Worm (Caenorhabditis elegans) whole organism, young adult: ENCODE measurements around the gene srlf-2.

Experiments used
- B0019.2 ChIP-seq: fragments of 200-800 bp; sonication (Bioruptor generic); conservative IDR thresholded peaks from 2 replicates; pipeline ENCODE4 v1.3.6; 2022; ENCODE audit warnings: missing genetic modification reagents, missing genetic modification characterization, missing compliant biosample characterization
- B0336.3 ChIP-seq: fragments of 200-800 bp; sonication (Bioruptor generic); IDR thresholded peaks from 2 replicates; pipeline ENCODE4 v1.3.6; 2022; ENCODE audit warnings: missing genetic modification characterization, missing compliant biosample characterization
- F10E7.11 ChIP-seq: sonication (generic microtip); optimal IDR thresholded peaks from 2 replicates; lab custom pipeline; 2017; ENCODE audit warnings: mild to moderate bottlenecking, missing genetic modification characterization, moderate library complexity, missing compliant biosample characterization
- F22D6.2 ChIP-seq: sonication (generic microtip); optimal IDR thresholded peaks from 2 replicates; lab custom pipeline; 2016; ENCODE audit warnings: mild to moderate bottlenecking, missing genetic modification characterization, missing compliant biosample characterization
- F49E8.2 ChIP-seq: sonication (generic microtip); optimal IDR thresholded peaks from 3 replicates; lab custom pipeline; 2017; ENCODE audit warnings: missing genetic modification characterization, mild to moderate bottlenecking, missing compliant biosample characterization, antibody characterized with exemption, moderate library complexity; ENCODE audit not compliant: insufficient read depth
- F55B11.4 ChIP-seq: sonication (generic microtip); optimal IDR thresholded peaks from 2 replicates; lab custom pipeline; 2016; ENCODE audit warnings: missing compliant biosample characterization, missing genetic modification characterization, borderline replicate concordance; ENCODE audit not compliant: insufficient read depth
- F57A8.1 ChIP-seq: fragments of 200-800 bp; sonication (Bioruptor generic); optimal IDR thresholded peaks from 2 replicates; lab custom pipeline; 2018; ENCODE audit warnings: mild to moderate bottlenecking, missing genetic modification characterization, moderate library complexity, missing compliant biosample characterization
- K11D2.4 ChIP-seq: fragments of 200-800 bp; sonication (Bioruptor generic); IDR thresholded peaks from 2 replicates; pipeline ENCODE4 v1.3.6; 2022; ENCODE audit warnings: missing genetic modification reagents, missing genetic modification characterization, missing compliant biosample characterization
- Y79H2A.3 ChIP-seq: fragments of 200-800 bp; sonication (Bioruptor generic); conservative IDR thresholded peaks from 2 replicates; pipeline ENCODE4 v1.3.6; 2022; ENCODE audit warnings: missing genetic modification reagents, missing genetic modification characterization, missing compliant biosample characterization
- aptf-2 ChIP-seq: fragments of 200-800 bp; sonication (Bioruptor generic); conservative IDR thresholded peaks from 2 replicates; pipeline ENCODE4 v1.3.6; 2022; ENCODE audit warnings: missing genetic modification reagents, missing genetic modification characterization, missing compliant biosample characterization
- cebp-1 ChIP-seq, 2 experiments: fragments of 200-800 bp in 1 of 2; sonication (Bioruptor generic) in 1 of 2; sonication (generic microtip) in 1 of 2; IDR thresholded peaks in 1 of 2; optimal IDR thresholded peaks in 1 of 2; 2 replicates each; pipeline versions ENCODE4 v1.3.6 to Lab custom; 2017 to 2022; ENCODE audit warnings: missing compliant biosample characterization in 2 of 2, missing genetic modification characterization in 2 of 2, mild to moderate bottlenecking in 1 of 2, missing genetic modification reagents in 1 of 2, moderate library complexity in 1 of 2
- ceh-27 ChIP-seq: fragments of 200-800 bp; sonication (Bioruptor generic); optimal IDR thresholded peaks from 2 replicates; lab custom pipeline; 2018; ENCODE audit warnings: mild to moderate bottlenecking, missing genetic modification characterization, moderate library complexity, missing compliant biosample characterization
- ceh-58 ChIP-seq: fragments of 200-800 bp; sonication (Bioruptor generic); IDR thresholded peaks from 2 replicates; pipeline ENCODE4 v1.3.6; 2022; ENCODE audit warnings: missing genetic modification characterization, missing compliant biosample characterization
- ceh-79 ChIP-seq: sonication (generic microtip); optimal IDR thresholded peaks from 2 replicates; lab custom pipeline; 2017; ENCODE audit warnings: mild to moderate bottlenecking, missing genetic modification characterization, missing compliant biosample characterization
- die-1 ChIP-seq: sonication (generic microtip); optimal IDR thresholded peaks from 2 replicates; lab custom pipeline; 2016; ENCODE audit warnings: missing genotype, mild to moderate bottlenecking, missing genetic modification characterization, missing compliant biosample characterization
- egrh-3 ChIP-seq: fragments of 200-800 bp; sonication (Bioruptor generic); IDR thresholded peaks from 2 replicates; pipeline ENCODE4 v1.3.6; 2022; ENCODE audit warnings: missing genetic modification reagents, missing genetic modification characterization, missing compliant biosample characterization
- hrde-1 ChIP-seq: sonication (generic microtip); optimal IDR thresholded peaks from 2 replicates; lab custom pipeline; 2016; ENCODE audit warnings: missing genetic modification characterization, mild to moderate bottlenecking, missing compliant biosample characterization, moderate library complexity, missing genotype, missing genetic modification reagents, borderline replicate concordance
- let-526 ChIP-seq: fragments of 200-800 bp; sonication (Bioruptor generic); IDR thresholded peaks from 2 replicates; pipeline ENCODE4 v1.3.6; 2022; ENCODE audit warnings: missing genetic modification reagents, missing genetic modification characterization, missing compliant biosample characterization
- lir-1 ChIP-seq: fragments of 200-800 bp; sonication (Bioruptor generic); conservative IDR thresholded peaks from 2 replicates; pipeline ENCODE4 v1.3.6; 2022; ENCODE audit warnings: missing genetic modification reagents, missing genetic modification characterization, missing compliant biosample characterization
- madf-6 ChIP-seq: fragments of 200-800 bp; sonication (Bioruptor generic); IDR thresholded peaks from 2 replicates; pipeline ENCODE4 v1.3.6; 2022; ENCODE audit warnings: missing genetic modification reagents, missing genetic modification characterization, missing compliant biosample characterization
- mel-28 ChIP-seq: sonication (generic microtip); optimal IDR thresholded peaks from 2 replicates; lab custom pipeline; 2016; ENCODE audit warnings: borderline replicate concordance, mild to moderate bottlenecking, missing genetic modification characterization, missing compliant biosample characterization
- mes-4 ChIP-seq: sonication (generic microtip); optimal IDR thresholded peaks from 2 replicates; lab custom pipeline; 2016; ENCODE audit warnings: missing genotype, missing genetic modification characterization, missing compliant biosample characterization
- nhr-120 ChIP-seq: fragments of 200-800 bp; sonication (Bioruptor generic); IDR thresholded peaks from 2 replicates; pipeline ENCODE4 v1.3.6; 2022; ENCODE audit warnings: missing genetic modification characterization, missing compliant biosample characterization
- nhr-179 ChIP-seq: sonication (generic microtip); optimal IDR thresholded peaks from 2 replicates; lab custom pipeline; 2016; ENCODE audit warnings: mild to moderate bottlenecking, missing genetic modification characterization, missing compliant biosample characterization
- nhr-27 ChIP-seq: fragments of 200-800 bp; sonication (Bioruptor generic); optimal IDR thresholded peaks from 2 replicates; lab custom pipeline; 2018; ENCODE audit warnings: mild to moderate bottlenecking, missing genetic modification characterization, moderate library complexity, missing compliant biosample characterization
- nhr-80 ChIP-seq: sonication (generic microtip); optimal IDR thresholded peaks from 2 replicates; lab custom pipeline; 2016; ENCODE audit warnings: missing genetic modification characterization, missing compliant biosample characterization
- nhr-90 ChIP-seq: sonication (generic microtip); optimal IDR thresholded peaks from 2 replicates; lab custom pipeline; 2016; ENCODE audit warnings: missing genotype, mild to moderate bottlenecking, missing genetic modification characterization, missing compliant biosample characterization
- sdz-38 ChIP-seq: sonication (generic microtip); optimal IDR thresholded peaks from 2 replicates; lab custom pipeline; 2016; ENCODE audit warnings: missing genotype, missing genetic modification characterization, missing compliant biosample characterization
- snpc-4 ChIP-seq, 5 experiments: fragments of 150-350 bp in 1 of 5; sonication (generic microtip) in 4 of 5; optimal IDR thresholded peaks; 2 replicates each; lab custom pipeline; 2014 to 2018; ENCODE audit warnings: missing genetic modification characterization in 5 of 5, missing biosample characterization in 3 of 5, antibody characterized with exemption in 2 of 5, mild to moderate bottlenecking in 2 of 5, missing compliant biosample characterization in 2 of 5, missing genotype in 2 of 5, moderate library complexity in 2 of 5, missing genetic modification reagents in 1 of 5
- tbp1 ChIP-seq: fragments of 200-800 bp; sonication (Bioruptor generic); optimal IDR thresholded peaks from 2 replicates; lab custom pipeline; 2018; ENCODE audit warnings: mild to moderate bottlenecking, missing genetic modification characterization, missing compliant biosample characterization
- unc-130 ChIP-seq: sonication (generic microtip); optimal IDR thresholded peaks from 2 replicates; lab custom pipeline; 2016; ENCODE audit warnings: missing genetic modification reagents, missing genetic modification characterization, missing compliant biosample characterization
- zfh-2 ChIP-seq: fragments of 200-800 bp; sonication (Bioruptor generic); conservative IDR thresholded peaks from 2 replicates; pipeline ENCODE4 v1.3.6; 2022; ENCODE audit warnings: missing genetic modification reagents, missing genetic modification characterization, missing compliant biosample characterization
- ztf-22 ChIP-seq: fragments of 200-800 bp; sonication (Bioruptor generic); optimal IDR thresholded peaks from 2 replicates; lab custom pipeline; 2018; ENCODE audit warnings: mild to moderate bottlenecking, missing genetic modification characterization, moderate library complexity, missing compliant biosample characterization

The srlf-2 gene

ce11 chrIV:8481308-8481707 is 8.7 kb upstream of the srlf-2 start, which contains the start of gene spp-8 (continued):
- TF ChIP-seq tbp1 (GFP tag; lab: Kevin White, UChicago): peak; percentile 1
- TF ChIP-seq nhr-179 (tag; lab: Kevin White, UChicago): no peak
- TF ChIP-seq die-1: no peak
- TF ChIP-seq F55B11.4 (tag; lab: Kevin White, UChicago): no peak
- TF ChIP-seq nhr-120 (GFP tag; lab: Robert Waterston, UW): no peak
- peak; percentile 94 for TF ChIP-seq nhr-80 (tag; lab: Kevin White, UChicago)
- TF ChIP-seq hrde-1 (tag; lab: Kevin White, UChicago): no peak
- TF ChIP-seq nhr-90: peak; percentile 41

- TF ChIP-seq mel-28 (tag; lab: Kevin White, UChicago): no peak
- no peak for TF ChIP-seq F22D6.2 (tag; lab: Kevin White, UChicago)
- TF ChIP-seq B0019.2 (GFP tag; lab: Robert Waterston, UW): no peak
- no peak for TF ChIP-seq unc-130
- TF ChIP-seq ceh-27: no peak
- TF ChIP-seq nhr-90: no peak
- TF ChIP-seq F57A8.1: no peak
- TF ChIP-seq F10E7.11 (tag; lab: Kevin White, UChicago): no peak
- no peak for TF ChIP-seq cebp-1 (GFP tag; IDR thresholded peaks at IDR 0.05; lab: Robert Waterston, UW)
- TF ChIP-seq cebp-1 (tag; optimal IDR thresholded peaks at IDR 0.05; lab: Kevin White, UChicago): no peak
- TF ChIP-seq lir-1: no peak
- TF ChIP-seq let-526 (GFP tag; lab: Robert Waterston, UW): no peak
Observed at ce11 chrIV:8487183-8487582, 2.8 kb upstream of the srlf-2 start, which contains the start of gene srlf-3. Gene srlf-3, plus strand, starts transcription at chrIV:8487483.

ce11 chrIV:8488043-8488442 is 2.0 kb upstream of the srlf-2 start:
- TF ChIP-seq zfh-2 (GFP tag; lab: Robert Waterston, UW): 0 out of 2 replicates have a peak, but pooled peaks have one; percentile 25
- TF ChIP-seq B0336.3: no peak

ce11 chrIV:8492242-8492641 is 2.2 kb downstream of the srlf-2 start, which contains the start of gene sru-7:
Gene sru-7, plus strand, starts transcription at chrIV:8492542.
- TF ChIP-seq sdz-38 (no peak), Y79H2A.3 (GFP tag; lab: Robert Waterston, UW) (no peak), ceh-79 (no peak), ceh-58 (GFP tag; lab: Robert Waterston, UW) (no peak), nhr-27 (no peak), ztf-22 (no peak), zfh-2 (GFP tag; lab: Robert Waterston, UW) (no peak), mes-4 (tag; lab: Kevin White, UChicago) (no peak), nhr-90 (no peak), snpc-4 (GFP tag; optimal IDR thresholded peaks at IDR 0.05; lab: Kevin White, UChicago) (no peak), snpc-4 (tag; optimal IDR thresholded peaks at IDR 0.05; lab: Kevin White, UChicago) (no peak), egrh-3 (no peak), K11D2.4 (GFP tag; lab: Robert Waterston, UW) (no peak), aptf-2 (GFP tag; lab: Robert Waterston, UW) (no peak), nhr-80 (tag; lab: Kevin White, UChicago) (no peak), madf-6 (GFP tag; lab: Robert Waterston, UW) (no peak), F49E8.2 (no peak)
